Fruit fly (Drosophila melanogaster): Measurements from ENCODE around the gene CG14314.

DNA sequence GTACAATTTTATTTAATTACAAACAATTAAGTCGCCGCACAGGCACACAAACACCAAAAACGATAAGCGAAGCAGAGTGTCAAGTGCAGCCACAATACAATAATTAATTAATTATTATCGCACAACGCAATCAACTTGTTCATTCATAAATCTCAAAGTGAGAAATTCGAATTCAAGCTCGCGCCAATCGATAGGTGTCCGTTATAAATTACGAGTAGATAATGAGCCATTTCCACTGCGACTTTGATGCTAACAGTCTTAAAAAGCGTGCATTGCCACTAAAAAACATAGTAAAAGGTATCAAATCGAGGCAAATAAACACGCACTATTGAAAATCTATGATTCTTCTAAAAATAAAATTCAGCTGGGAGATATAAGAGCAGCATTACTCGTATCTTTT lies 14.3 kb downstream of the CG14314 start:
- TF ChIP-seq Clk (GFP tag; optimal IDR thresholded peaks at IDR 0.05): no peak
- TF ChIP-seq kay (GFP tag; ENCODE audit: borderline replicate concordance): no peak
- no peak for TF ChIP-seq cnc (optimal IDR thresholded peaks at IDR 0.05)
- TF ChIP-seq CG12768 (GFP tag; optimal IDR thresholded peaks at IDR 0.05): no peak
- peak; percentile 16 for TF ChIP-seq cic (GFP tag; optimal IDR thresholded peaks at IDR 0.05)
- no peak for TF ChIP-seq CG7101 (tag; optimal IDR thresholded peaks at IDR 0.05)

Data from whole organism, adult.